Worm (Caenorhabditis elegans) whole organism, L4 larva: ENCODE data around the gene ZK632.4.

Experiments
- D1046.2 ChIP-seq: fragments of 200-800 bp; sonication (Bioruptor generic); IDR thresholded peaks from 2 replicates; pipeline ENCODE4 v1.3.6; 2022; ENCODE audit warnings: missing genetic modification characterization, missing compliant biosample characterization
- F37D6.2 ChIP-seq: sonication (generic microtip); optimal IDR thresholded peaks from 2 replicates; lab custom pipeline; 2016; ENCODE audit warnings: mild to moderate bottlenecking, missing genetic modification characterization, missing compliant biosample characterization
- F49E8.2 ChIP-seq: sonication (generic microtip); optimal IDR thresholded peaks from 2 replicates; lab custom pipeline; 2016; ENCODE audit warnings: missing compliant biosample characterization, mild to moderate bottlenecking, missing genetic modification characterization, borderline replicate concordance
- R02D3.7 ChIP-seq: fragments of 150-350 bp; sonication (generic microtip); optimal IDR thresholded peaks from 3 replicates; lab custom pipeline; 2014; ENCODE audit warnings: missing biosample characterization, missing genetic modification characterization
- T20F7.1 ChIP-seq: fragments of 200-800 bp; sonication (Bioruptor generic); optimal IDR thresholded peaks from 2 replicates; lab custom pipeline; 2018; ENCODE audit warnings: mild to moderate bottlenecking, missing genetic modification characterization, missing compliant biosample characterization
- Y48G9A.11 ChIP-seq: fragments of 200-800 bp; sonication (Bioruptor generic); IDR thresholded peaks from 2 replicates; pipeline ENCODE4 v1.3.6; 2022; ENCODE audit warnings: missing genetic modification reagents, missing genetic modification characterization, missing compliant biosample characterization
- Y5F2A.4 ChIP-seq: fragments of 200-800 bp; sonication (Bioruptor generic); optimal IDR thresholded peaks from 2 replicates; lab custom pipeline; 2018; ENCODE audit warnings: mild to moderate bottlenecking, missing genetic modification characterization, missing compliant biosample characterization
- Y75B8A.6 ChIP-seq: fragments of 200-800 bp; sonication (Bioruptor generic); IDR thresholded peaks from 2 replicates; pipeline ENCODE4 v1.3.6; 2022; ENCODE audit warnings: missing genetic modification reagents, missing genetic modification characterization, missing compliant biosample characterization
- ZK546.5 ChIP-seq, 2 experiments: sonication (generic microtip); optimal IDR thresholded peaks; 2 replicates each; lab custom pipeline; 2017; ENCODE audit warnings: missing biosample characterization in 2 of 2, missing genetic modification characterization in 2 of 2
- ama-1 ChIP-seq: fragments of 150-350 bp; optimal IDR thresholded peaks from 2 replicates; lab custom pipeline; 2014; ENCODE audit warnings: inconsistent platforms, mixed read lengths
- ceh-82 ChIP-seq: sonication (generic microtip); optimal IDR thresholded peaks from 2 replicates; lab custom pipeline; 2017; ENCODE audit warnings: missing biosample characterization, missing genetic modification characterization
- cey-2 ChIP-seq: sonication (generic microtip); optimal IDR thresholded peaks from 3 replicates; lab custom pipeline; 2017; ENCODE audit warnings: missing genetic modification characterization, mild to moderate bottlenecking, missing compliant biosample characterization, antibody characterized with exemption, borderline replicate concordance; ENCODE audit not compliant: insufficient read depth
- ctbp-1 ChIP-seq: fragments of 200-800 bp; sonication (Bioruptor generic); IDR thresholded peaks from 2 replicates; pipeline ENCODE4 v1.3.6; 2022; ENCODE audit warnings: missing genetic modification reagents, missing genetic modification characterization, missing compliant biosample characterization
- daf-12 ChIP-seq: fragments of 150-350 bp; optimal IDR thresholded peaks from 2 replicates; lab custom pipeline; 2014; ENCODE audit warnings: missing biosample characterization, missing genetic modification reagents, missing genetic modification characterization
- daf-16 ChIP-seq, 3 experiments: sonication (generic microtip); optimal IDR thresholded peaks; 2 replicates each; lab custom pipeline; 2016 to 2017; ENCODE audit warnings: missing genetic modification characterization in 3 of 3, missing genetic modification reagents in 3 of 3, mild to moderate bottlenecking in 2 of 3, missing compliant biosample characterization in 2 of 3, missing biosample characterization in 1 of 3, moderate library complexity in 1 of 3
- daf-19 ChIP-seq: fragments of 200-800 bp; sonication (Bioruptor generic); conservative IDR thresholded peaks from 2 replicates; pipeline ENCODE4 v1.3.6; 2022; ENCODE audit warnings: missing genetic modification characterization, missing compliant biosample characterization
- daf-8 ChIP-seq: fragments of 200-800 bp; sonication (Bioruptor generic); IDR thresholded peaks from 2 replicates; pipeline ENCODE4 v1.3.6; 2022; ENCODE audit warnings: missing genetic modification characterization, missing compliant biosample characterization
- dmd-6 ChIP-seq: fragments of 200-800 bp; sonication (Bioruptor generic); IDR thresholded peaks from 2 replicates; pipeline ENCODE4 v1.3.6; 2022; ENCODE audit warnings: missing genetic modification reagents, missing genetic modification characterization, missing compliant biosample characterization
- dmd-9 ChIP-seq: fragments of 200-800 bp; sonication (Bioruptor generic); IDR thresholded peaks from 2 replicates; pipeline ENCODE4 v1.3.6; 2022; ENCODE audit warnings: missing genetic modification reagents, missing genetic modification characterization, missing compliant biosample characterization
- dpl-1 ChIP-seq: fragments of 150-350 bp; optimal IDR thresholded peaks from 2 replicates; lab custom pipeline; 2014; ENCODE audit warnings: missing biosample characterization, missing genetic modification reagents, missing genetic modification characterization
- dve-1 ChIP-seq: sonication (generic microtip); optimal IDR thresholded peaks from 2 replicates; lab custom pipeline; 2017; ENCODE audit warnings: antibody characterized with exemption, mild to moderate bottlenecking, missing genetic modification characterization, missing compliant biosample characterization; ENCODE audit not compliant: insufficient read depth
- egl-27 ChIP-seq: sonication (generic microtip); optimal IDR thresholded peaks from 3 replicates; lab custom pipeline; 2017; ENCODE audit warnings: missing biosample characterization, missing genetic modification reagents, missing genetic modification characterization
- fkh-10 ChIP-seq: fragments of 150-350 bp; optimal IDR thresholded peaks from 2 replicates; lab custom pipeline; 2014; ENCODE audit warnings: missing biosample characterization, missing genetic modification reagents, missing genetic modification characterization
- fos-1 ChIP-seq: fragments of 150-350 bp; optimal IDR thresholded peaks from 2 replicates; lab custom pipeline; 2014; ENCODE audit warnings: missing biosample characterization, missing genetic modification characterization
- gei-8 ChIP-seq: fragments of 200-800 bp; sonication (Bioruptor generic); optimal IDR thresholded peaks from 2 replicates; lab custom pipeline; 2018; ENCODE audit warnings: mild to moderate bottlenecking, missing genetic modification characterization, missing compliant biosample characterization
- hif-1 ChIP-seq, 2 experiments: sonication (generic microtip); optimal IDR thresholded peaks; 2 replicates each; lab custom pipeline; 2016 to 2017; ENCODE audit warnings: missing compliant biosample characterization in 2 of 2, missing genetic modification characterization in 2 of 2, missing genetic modification reagents in 2 of 2, missing genotype in 2 of 2, mild to moderate bottlenecking in 1 of 2
- hlh-11 ChIP-seq: fragments of 200-800 bp; sonication (Bioruptor generic); optimal IDR thresholded peaks from 2 replicates; lab custom pipeline; 2018; ENCODE audit warnings: mild to moderate bottlenecking, missing genetic modification characterization, missing compliant biosample characterization
- lin-1 ChIP-seq: fragments of 200-800 bp; sonication (Bioruptor generic); IDR thresholded peaks from 2 replicates; pipeline ENCODE4 v1.3.6; 2022; ENCODE audit warnings: missing genetic modification reagents, missing genetic modification characterization, missing compliant biosample characterization
- madf-9 ChIP-seq: fragments of 200-800 bp; sonication (Bioruptor generic); conservative IDR thresholded peaks from 2 replicates; pipeline ENCODE4 v1.3.6; 2022; ENCODE audit warnings: missing genetic modification reagents, missing genetic modification characterization, missing compliant biosample characterization
- mdl-1 ChIP-seq, 2 experiments: fragments of 150-350 bp in 1 of 2; sonication (generic microtip) in 1 of 2; optimal IDR thresholded peaks; 2 replicates each; lab custom pipeline; 2014 to 2017; ENCODE audit warnings: missing biosample characterization in 2 of 2, missing genetic modification characterization in 2 of 2
- mep-1 ChIP-seq: fragments of 150-350 bp; sonication (generic microtip); optimal IDR thresholded peaks from 3 replicates; lab custom pipeline; 2014; ENCODE audit warnings: missing biosample characterization, missing genetic modification characterization
- mxl-3 ChIP-seq: fragments of 200-800 bp; sonication (Bioruptor generic); optimal IDR thresholded peaks from 2 replicates; lab custom pipeline; 2018; ENCODE audit warnings: mild to moderate bottlenecking, missing genetic modification characterization, missing compliant biosample characterization
- nhr-10 ChIP-seq: fragments of 150-350 bp; optimal IDR thresholded peaks from 2 replicates; lab custom pipeline; 2014; ENCODE audit warnings: missing biosample characterization, missing genetic modification characterization
- nhr-102 ChIP-seq: sonication (generic microtip); optimal IDR thresholded peaks from 2 replicates; lab custom pipeline; 2016; ENCODE audit warnings: mild to moderate bottlenecking, missing genetic modification characterization, moderate library complexity, missing compliant biosample characterization
- nhr-25 ChIP-seq: sonication (generic microtip); optimal IDR thresholded peaks from 2 replicates; lab custom pipeline; 2017; ENCODE audit warnings: missing genetic modification characterization, mild to moderate bottlenecking, missing compliant biosample characterization, antibody characterized with exemption, moderate library complexity, borderline replicate concordance; ENCODE audit not compliant: insufficient read depth
- nhr-28 ChIP-seq: fragments of 150-350 bp; optimal IDR thresholded peaks from 2 replicates; lab custom pipeline; 2014; ENCODE audit warnings: missing biosample characterization, missing genetic modification characterization
- nhr-41 ChIP-seq: fragments of 200-800 bp; sonication (Bioruptor generic); IDR thresholded peaks from 2 replicates; pipeline ENCODE4 v1.3.6; 2022; ENCODE audit warnings: missing genetic modification reagents, missing genetic modification characterization, missing compliant biosample characterization
- nhr-42 ChIP-seq: fragments of 200-800 bp; sonication (Bioruptor generic); IDR thresholded peaks from 2 replicates; pipeline ENCODE4 v1.3.6; 2022; ENCODE audit warnings: missing genetic modification characterization, missing compliant biosample characterization
- nhr-48 ChIP-seq: sonication (generic microtip); optimal IDR thresholded peaks from 2 replicates; lab custom pipeline; 2016; ENCODE audit warnings: mild to moderate bottlenecking, missing genetic modification characterization, missing compliant biosample characterization
- nhr-6 ChIP-seq: fragments of 150-350 bp; optimal IDR thresholded peaks from 2 replicates; lab custom pipeline; 2014; ENCODE audit warnings: missing biosample characterization, missing genetic modification characterization
- nhr-77 ChIP-seq: fragments of 150-350 bp; optimal IDR thresholded peaks from 2 replicates; lab custom pipeline; 2014; ENCODE audit warnings: missing biosample characterization, missing genetic modification characterization
- pqm-1 ChIP-seq: sonication (generic microtip); optimal IDR thresholded peaks from 2 replicates; lab custom pipeline; 2017; ENCODE audit warnings: missing biosample characterization, missing genetic modification characterization
- rbr-2 ChIP-seq: sonication (generic microtip); optimal IDR thresholded peaks from 2 replicates; lab custom pipeline; 2016; ENCODE audit warnings: missing genotype, missing genetic modification characterization, missing compliant biosample characterization
- set-16 ChIP-seq: fragments of 200-800 bp; sonication (Bioruptor generic); IDR thresholded peaks from 2 replicates; pipeline ENCODE4 v1.3.6; 2022; ENCODE audit warnings: missing genetic modification reagents, missing genetic modification characterization, missing compliant biosample characterization
- snpc-1.2 ChIP-seq: fragments of 200-800 bp; sonication (Bioruptor generic); IDR thresholded peaks from 2 replicates; pipeline ENCODE4 v1.3.6; 2022; ENCODE audit warnings: missing genetic modification reagents, missing genetic modification characterization, missing compliant biosample characterization
- snpc-4 ChIP-seq: fragments of 150-350 bp; optimal IDR thresholded peaks from 2 replicates; lab custom pipeline; 2014; ENCODE audit warnings: missing biosample characterization, missing genetic modification characterization
- unc-130 ChIP-seq: sonication (generic microtip); optimal IDR thresholded peaks from 2 replicates; lab custom pipeline; 2016; ENCODE audit warnings: missing genetic modification reagents, missing genetic modification characterization, missing compliant biosample characterization
- unc-39 ChIP-seq: sonication (generic microtip); optimal IDR thresholded peaks from 2 replicates; lab custom pipeline; 2017; ENCODE audit warnings: missing biosample characterization, missing genetic modification characterization
- vab-7 ChIP-seq: fragments of 200-800 bp; sonication (Bioruptor generic); IDR thresholded peaks from 2 replicates; pipeline ENCODE4 v1.3.6; 2022; ENCODE audit warnings: missing genetic modification reagents, missing genetic modification characterization, missing compliant biosample characterization
- zag-1 ChIP-seq: fragments of 150-350 bp; optimal IDR thresholded peaks from 2 replicates; lab custom pipeline; 2014; ENCODE audit warnings: missing biosample characterization, missing genetic modification characterization
- zfp-2 ChIP-seq: sonication (generic microtip); optimal IDR thresholded peaks from 2 replicates; lab custom pipeline; 2016; ENCODE audit warnings: mild to moderate bottlenecking, missing genetic modification characterization, missing compliant biosample characterization
- zip-11 ChIP-seq: fragments of 200-800 bp; sonication (Bioruptor generic); IDR thresholded peaks from 2 replicates; pipeline ENCODE4 v1.3.6; 2022; ENCODE audit warnings: missing genetic modification characterization, missing compliant biosample characterization

Gene ZK632.4

DNA sequence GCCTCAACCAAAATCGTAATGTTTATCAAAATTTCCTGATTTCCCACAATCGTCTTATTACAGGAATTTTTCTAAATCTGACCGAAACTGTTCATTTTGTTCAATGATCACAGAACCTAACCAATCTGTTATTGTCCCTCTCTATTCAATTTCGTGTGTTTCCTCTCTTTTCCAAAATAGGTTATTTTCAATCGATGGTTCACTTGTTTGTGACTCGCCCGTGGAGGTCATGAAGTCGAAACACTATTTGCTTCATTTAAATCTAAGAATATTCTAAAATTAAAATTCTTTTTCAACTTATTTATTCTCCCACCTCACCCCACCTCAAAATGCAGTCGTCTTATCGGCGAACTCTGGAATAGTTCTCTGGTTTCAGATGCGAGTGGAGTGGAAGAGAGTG is 43.6 kb upstream of the ZK632.4 start:
- TF ChIP-seq zip-11 (GFP tag; lab: Robert Waterston, UW) (no peak), ama-1 (no peak), rbr-2 (no peak), nhr-6 (tag; lab: Kevin White, UChicago) (no peak), gei-8 (GFP tag; lab: Kevin White, UChicago) (no peak), pqm-1 (tag; lab: Kevin White, UChicago) (no peak), hlh-11 (tag; lab: Kevin White, UChicago) (peak; percentile 18), nhr-10 (tag; lab: Kevin White, UChicago) (peak; percentile 10), R02D3.7 (tag; lab: Kevin White, UChicago) (no peak), T20F7.1 (no peak), madf-9 (GFP tag; lab: Robert Waterston, UW) (no peak), F49E8.2 (tag; lab: Kevin White, UChicago) (no peak), fos-1 (no peak), ceh-82 (tag; lab: Kevin White, UChicago) (no peak), Y75B8A.6 (GFP tag; lab: Robert Waterston, UW) (no peak), dve-1 (tag; lab: Kevin White, UChicago) (peak; percentile 8), Y48G9A.11 (no peak), fkh-10 (GFP tag; lab: Kevin White, UChicago) (no peak), D1046.2 (GFP tag; lab: Robert Waterston, UW) (no peak), mep-1 (tag; lab: Kevin White, UChicago) (no peak), nhr-25 (tag; lab: Kevin White, UChicago) (no peak), daf-16 (GFP tag; optimal IDR thresholded peaks at IDR 0.05; lab: Kevin White, UChicago) (no peak), daf-16 (tag; optimal IDR thresholded peaks at IDR 0.05; lab: Kevin White, UChicago) (peak; percentile 62), dmd-6 (peak; percentile 39; the same call in 1 of the 2 replicates), zfp-2 (no peak), ctbp-1 (no peak), daf-8 (no peak), snpc-1.2 (GFP tag; lab: Robert Waterston, UW) (no peak), lin-1 (GFP tag; lab: Robert Waterston, UW) (no peak), nhr-41 (GFP tag; lab: Robert Waterston, UW) (no peak), F37D6.2 (no peak), nhr-28 (tag; lab: Kevin White, UChicago) (peak; percentile 51), dmd-9 (no peak), nhr-48 (tag; lab: Kevin White, UChicago) (no peak), egl-27 (tag; lab: Kevin White, UChicago) (no peak), mdl-1 (tag; optimal IDR thresholded peaks at IDR 0.05; lab: Kevin White, UChicago) (no peak), Y5F2A.4 (no peak), unc-130 (GFP tag; lab: Kevin White, UChicago) (no peak), unc-39 (no peak), snpc-4 (no peak), daf-19 (GFP tag; lab: Robert Waterston, UW) (no peak), ZK546.5 (tag; optimal IDR thresholded peaks at IDR 0.05; lab: Kevin White, UChicago) (no peak), zag-1 (tag; lab: Kevin White, UChicago) (no peak), daf-12 (tag; lab: Kevin White, UChicago) (no peak)

DNA sequence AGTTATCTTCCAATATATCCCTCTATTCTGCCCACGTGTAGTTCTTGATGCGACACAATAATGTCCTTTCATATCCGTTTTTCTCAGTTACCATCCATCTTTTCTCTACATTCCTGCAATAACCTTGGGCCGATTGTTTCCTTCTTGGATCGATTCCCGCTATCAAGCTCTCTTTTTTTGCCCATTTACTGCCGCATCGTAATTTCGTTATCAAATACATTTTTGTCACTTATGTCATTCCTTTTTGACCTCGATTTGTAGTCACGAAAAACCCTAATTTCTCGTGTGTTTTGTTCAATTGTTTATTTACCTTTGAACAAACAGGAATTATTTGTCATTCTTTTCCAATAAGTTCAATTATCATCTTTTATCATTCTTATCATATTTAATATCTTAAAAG is 42.7 kb upstream of the ZK632.4 start:
- no peak for TF ChIP-seq ama-1
- peak; percentile 47 for TF ChIP-seq mxl-3
- no peak for TF ChIP-seq hif-1 (tag; optimal IDR thresholded peaks at IDR 0.05; lab: Kevin White, UChicago)
- TF ChIP-seq cey-2 (tag; lab: Kevin White, UChicago): no peak
- no peak for TF ChIP-seq daf-16 (GFP tag; optimal IDR thresholded peaks at IDR 0.05; lab: Kevin White, UChicago)
- peak; percentile 94 for TF ChIP-seq daf-16 (tag; optimal IDR thresholded peaks at IDR 0.05; lab: Kevin White, UChicago)
- TF ChIP-seq nhr-42 (GFP tag; lab: Robert Waterston, UW): no peak
- TF ChIP-seq daf-19 (GFP tag; lab: Robert Waterston, UW): no peak
- TF ChIP-seq nhr-28 (tag; lab: Kevin White, UChicago): peak; percentile 87
- TF ChIP-seq F49E8.2 (tag; lab: Kevin White, UChicago): no peak
- no peak for TF ChIP-seq zag-1 (tag; lab: Kevin White, UChicago)
- peak; percentile 33 for TF ChIP-seq nhr-77 (tag; lab: Kevin White, UChicago)
- TF ChIP-seq dpl-1 (GFP tag; lab: Kevin White, UChicago): no peak
- no peak for TF ChIP-seq vab-7 (GFP tag; lab: Robert Waterston, UW)
- no peak for TF ChIP-seq set-16
- peak; percentile 10 for TF ChIP-seq nhr-102 (tag; lab: Kevin White, UChicago)
